Fruit fly (Drosophila melanogaster) whole organism, pupa: ENCODE measurements around the gene CG42853.

Experiments
- CG10348 ChIP-seq: fragments of 200-800 bp; sonication (Bioruptor generic); IDR thresholded peaks from 2 replicates; pipeline ENCODE4 v1.3.6; 2022; ENCODE audit warnings: missing biosample characterization, missing genetic modification characterization
- CG12605 ChIP-seq: fragments of 200-800 bp; sonication (Bioruptor generic); IDR thresholded peaks from 2 replicates; pipeline ENCODE4 v1.3.6; 2022; ENCODE audit warnings: missing biosample characterization, missing genetic modification characterization
- CG13204 ChIP-seq: fragments of 200-800 bp; sonication (Bioruptor generic); optimal IDR thresholded peaks from 2 replicates; lab custom pipeline; 2018; ENCODE audit warnings: missing biosample characterization, mild to moderate bottlenecking, missing genetic modification characterization, moderate library complexity
- CG32121 ChIP-seq: fragments of 200-800 bp; sonication (Bioruptor generic); IDR thresholded peaks from 2 replicates; pipeline ENCODE4 v1.3.6; 2022; ENCODE audit warnings: missing biosample characterization, missing genetic modification characterization
- CG4496 ChIP-seq: fragments of 200-800 bp; sonication (Bioruptor generic); IDR thresholded peaks from 3 replicates; pipeline ENCODE4 v1.3.6; 2022; ENCODE audit warnings: missing biosample characterization, missing genetic modification characterization
- CG8301 ChIP-seq: fragments of 200-800 bp; sonication (Bioruptor generic); optimal IDR thresholded peaks from 2 replicates; lab custom pipeline; 2018; ENCODE audit warnings: missing biosample characterization, mild to moderate bottlenecking, missing genetic modification characterization
- D1 ChIP-seq: fragments of 200-800 bp; sonication (Bioruptor generic); optimal IDR thresholded peaks from 2 replicates; lab custom pipeline; 2018; ENCODE audit warnings: missing biosample characterization, mild to moderate bottlenecking, missing genetic modification characterization, moderate library complexity
- EcR ChIP-seq: fragments of 200-800 bp; sonication (Bioruptor generic); optimal IDR thresholded peaks from 3 replicates; lab custom pipeline; 2019; ENCODE audit warnings: missing biosample characterization, missing genetic modification characterization, mild to moderate bottlenecking, moderate library complexity, missing genetic modification reagents
- Ets98B ChIP-seq: fragments of 200-800 bp; sonication (Bioruptor generic); IDR thresholded peaks from 2 replicates; pipeline ENCODE4 v1.3.6; 2022; ENCODE audit warnings: missing biosample characterization, missing genetic modification characterization
- Pif1A ChIP-seq: fragments of 200-800 bp; sonication (Bioruptor generic); optimal IDR thresholded peaks from 3 replicates; lab custom pipeline; 2016; ENCODE audit warnings: missing biosample characterization, missing genetic modification characterization
- Pif1B ChIP-seq: fragments of 200-800 bp; sonication (Bioruptor generic); optimal IDR thresholded peaks from 3 replicates; lab custom pipeline; 2016; ENCODE audit warnings: missing biosample characterization, missing genetic modification characterization
- gl ChIP-seq: fragments of 200-800 bp; sonication (Bioruptor generic); optimal IDR thresholded peaks from 2 replicates; lab custom pipeline; 2018; ENCODE audit warnings: missing biosample characterization, mild to moderate bottlenecking, missing genetic modification characterization
- rn ChIP-seq: fragments of 200-800 bp; sonication (Bioruptor generic); IDR thresholded peaks from 2 replicates; pipeline ENCODE4 v1.3.6; 2022; ENCODE audit warnings: missing biosample characterization, missing genetic modification characterization

DNA sequence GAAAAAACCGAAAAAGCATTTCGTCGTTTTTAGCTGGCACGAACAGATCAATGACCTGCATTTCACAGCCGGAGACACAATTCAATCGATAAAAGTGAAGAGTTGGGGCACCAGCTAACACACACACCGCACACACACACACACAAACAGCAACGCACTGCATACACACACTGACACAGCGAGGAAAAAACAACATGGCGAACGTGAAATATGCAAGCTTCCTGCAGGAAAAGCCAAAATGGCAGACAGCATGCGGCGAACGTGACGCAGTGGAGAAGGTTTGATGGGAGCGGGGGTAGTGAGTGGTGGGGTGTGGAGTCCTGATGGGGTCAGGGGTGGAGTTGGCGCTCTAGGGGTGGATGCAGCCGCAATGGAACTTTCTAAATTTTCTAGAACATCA lies 37.8 kb downstream of the CG42853 start:
- no peak for TF ChIP-seq CG10348
- no peak for TF ChIP-seq Pif1B (GFP tag; lab: Kevin White, UChicago)
- no peak for TF ChIP-seq CG13204 (GFP tag; lab: Kevin White, UChicago)
- TF ChIP-seq D1: no peak
- TF ChIP-seq CG4496 (GFP tag; lab: Robert Waterston, UW): no peak
- no peak for TF ChIP-seq Ets98B (GFP tag; lab: Robert Waterston, UW)
- TF ChIP-seq EcR (GFP tag; lab: Kevin White, UChicago): peak; percentile 68
- TF ChIP-seq CG8301 (tag; lab: Kevin White, UChicago): no peak
- no peak for TF ChIP-seq CG12605 (GFP tag; lab: Robert Waterston, UW)
- no peak for TF ChIP-seq gl (tag; lab: Kevin White, UChicago)
- no peak for TF ChIP-seq CG32121 (GFP tag; lab: Robert Waterston, UW)
- TF ChIP-seq rn: no peak
- no peak for TF ChIP-seq Pif1A (GFP tag; lab: Kevin White, UChicago)
